Worm (Caenorhabditis elegans): ENCODE measurements around the gene adt-2.

adt-2 gene

ce11 chrX:7577458-7578158, 8.4 kb upstream of the adt-2 start:
- TF ChIP-seq nhr-23 (tag; optimal IDR thresholded peaks at IDR 0.05) (no peak), sem-4 (tag; optimal IDR thresholded peaks at IDR 0.05) (peak; percentile 27), nhr-25 (tag; optimal IDR thresholded peaks at IDR 0.05) (peak; percentile 50), nhr-129 (tag; optimal IDR thresholded peaks at IDR 0.05) (peak; percentile 14), sma-3 (GFP tag; optimal IDR thresholded peaks at IDR 0.05) (peak; percentile 4), ceh-16 (tag; optimal IDR thresholded peaks at IDR 0.05) (peak; percentile 27), blmp-1 (tag; optimal IDR thresholded peaks at IDR 0.05; ENCODE audit: insufficient read depth) (peak; percentile 5), lsy-2 (tag; optimal IDR thresholded peaks at IDR 0.05) (peak in 1 of 2 experiments; percentile 2), fos-1 (tag; optimal IDR thresholded peaks at IDR 0.05) (peak; percentile 36), Y55F3AM.14 (GFP tag; optimal IDR thresholded peaks at IDR 0.05) (no peak)

- TF ChIP-seq ZK546.5 (tag; optimal IDR thresholded peaks at IDR 0.05) (no peak), fos-1 (tag; optimal IDR thresholded peaks at IDR 0.05) (peak; percentile 35), unc-55 (GFP tag; optimal IDR thresholded peaks at IDR 0.05) (no peak), sma-9 (GFP tag; optimal IDR thresholded peaks at IDR 0.05) (peak; percentile 61), sma-9 (tag; optimal IDR thresholded peaks at IDR 0.05) (no peak), mbf-1 (tag; optimal IDR thresholded peaks at IDR 0.05) (no peak), aly-2 (tag; optimal IDR thresholded peaks at IDR 0.05) (no peak), crh-2 (tag; optimal IDR thresholded peaks at IDR 0.05) (peak; percentile 57), gmeb-1 (tag; optimal IDR thresholded peaks at IDR 0.05) (peak; percentile 30), zag-1 (tag; optimal IDR thresholded peaks at IDR 0.05) (peak; percentile 18), mdl-1 (tag; optimal IDR thresholded peaks at IDR 0.05) (peak; percentile 41 to 63), elt-3 (tag; optimal IDR thresholded peaks at IDR 0.05) (no peak), nhr-11 (tag; optimal IDR thresholded peaks at IDR 0.05) (no peak), F13H6.1 (tag; optimal IDR thresholded peaks at IDR 0.05) (peak; percentile 4)
Observed at ce11 chrX:7578308-7578707, 7.7 kb upstream of the adt-2 start.

ce11 chrX:7582223-7582622, 3.8 kb upstream of the adt-2 start:
- TF ChIP-seq dmd-4 (tag; optimal IDR thresholded peaks at IDR 0.05) (no peak), aly-2 (tag; optimal IDR thresholded peaks at IDR 0.05) (no peak), R02D3.7 (tag; optimal IDR thresholded peaks at IDR 0.05) (no peak), blmp-1 (tag; optimal IDR thresholded peaks at IDR 0.05; ENCODE audit: insufficient read depth) (no peak), nhr-25 (tag; optimal IDR thresholded peaks at IDR 0.05) (no peak), sma-3 (GFP tag; optimal IDR thresholded peaks at IDR 0.05) (no peak), zag-1 (tag; optimal IDR thresholded peaks at IDR 0.05) (no peak), peb-1 (tag; optimal IDR thresholded peaks at IDR 0.05) (no peak), nhr-129 (tag; optimal IDR thresholded peaks at IDR 0.05) (no peak), ztf-1 (GFP tag; conservative IDR thresholded peaks at IDR 0.05) (no peak), egl-27 (tag; optimal IDR thresholded peaks at IDR 0.05) (no peak), ZK546.5 (tag; optimal IDR thresholded peaks at IDR 0.05) (no peak), ama-1 (optimal IDR thresholded peaks at IDR 0.05) (no peak), ztf-11 (tag; optimal IDR thresholded peaks at IDR 0.05) (no peak), unc-39 (tag; optimal IDR thresholded peaks at IDR 0.05) (no peak), mbf-1 (tag; optimal IDR thresholded peaks at IDR 0.05) (no peak)

ce11 chrX:7583930-7584329, 2.1 kb upstream of the adt-2 start:
- TF ChIP-seq sma-9 (GFP tag; optimal IDR thresholded peaks at IDR 0.05) (peak; percentile 19), sma-9 (tag; optimal IDR thresholded peaks at IDR 0.05) (no peak), nhr-129 (tag; optimal IDR thresholded peaks at IDR 0.05) (peak; percentile 9), alr-1 (tag; optimal IDR thresholded peaks at IDR 0.05) (no peak), snpc-4 (tag; optimal IDR thresholded peaks at IDR 0.05) (no peak), sma-3 (GFP tag; optimal IDR thresholded peaks at IDR 0.05) (peak; percentile 10)

ce11 chrX:7586588-7586987, 579 bp downstream of the adt-2 start:
- TF ChIP-seq unc-39 (tag; optimal IDR thresholded peaks at IDR 0.05) = no peak
- no peak for TF ChIP-seq skn-1 (tag; optimal IDR thresholded peaks at IDR 0.05)
- TF ChIP-seq alr-1 (tag; optimal IDR thresholded peaks at IDR 0.05) = no peak
- TF ChIP-seq ZK546.5 (tag; optimal IDR thresholded peaks at IDR 0.05) = no peak
- peak; percentile 25 for TF ChIP-seq blmp-1 (tag; optimal IDR thresholded peaks at IDR 0.05; ENCODE audit: insufficient read depth)
- TF ChIP-seq sma-9 (GFP tag; optimal IDR thresholded peaks at IDR 0.05) = no peak
- TF ChIP-seq sma-9 (tag; optimal IDR thresholded peaks at IDR 0.05) = no peak
- TF ChIP-seq sma-3 (GFP tag; optimal IDR thresholded peaks at IDR 0.05) = peak; percentile 31
- TF ChIP-seq nhr-21 (tag; optimal IDR thresholded peaks at IDR 0.05) = no peak
- TF ChIP-seq nhr-77 (tag; optimal IDR thresholded peaks at IDR 0.05) = no peak
- no peak for TF ChIP-seq C34F6.9 (tag; optimal IDR thresholded peaks at IDR 0.05)
- no peak for TF ChIP-seq gmeb-1 (tag; optimal IDR thresholded peaks at IDR 0.05)
- TF ChIP-seq egl-27 (tag; optimal IDR thresholded peaks at IDR 0.05) = no peak
- peak; percentile 40 for TF ChIP-seq nhr-25 (tag; optimal IDR thresholded peaks at IDR 0.05)
- no peak for TF ChIP-seq ceh-82 (tag; optimal IDR thresholded peaks at IDR 0.05)
- TF ChIP-seq unc-62 (GFP tag; optimal IDR thresholded peaks at IDR 0.05) = no peak
- no peak for TF ChIP-seq nhr-23 (tag; optimal IDR thresholded peaks at IDR 0.05)
- TF ChIP-seq peb-1 (tag; optimal IDR thresholded peaks at IDR 0.05) = no peak
- TF ChIP-seq mdl-1 (tag; optimal IDR thresholded peaks at IDR 0.05) = no peak
- TF ChIP-seq dmd-4 (tag; optimal IDR thresholded peaks at IDR 0.05) = no peak
- no peak for TF ChIP-seq elt-1 (tag; optimal IDR thresholded peaks at IDR 0.05)

Measured in whole organism, L2 larva.